Worm (Caenorhabditis elegans) whole organism, L2 larva: Measurements from ENCODE around the gene F35B12.9.
A peak's percentile ranks its signal among the peaks of the same experiment; 100 is the strongest.

Experiments
- F13H6.1 ChIP-seq: sonication (generic microtip); optimal IDR thresholded peaks from 2 replicates; lab custom pipeline; 2016; ENCODE audit warnings: missing genetic modification characterization, missing compliant biosample characterization
- R02D3.7 ChIP-seq: fragments of 150-350 bp; optimal IDR thresholded peaks from 2 replicates; lab custom pipeline; 2014; ENCODE audit warnings: missing biosample characterization, missing genetic modification characterization
- Y55F3AM.14 ChIP-seq: fragments of 200-800 bp; sonication (Bioruptor generic); optimal IDR thresholded peaks from 2 replicates; lab custom pipeline; 2018; ENCODE audit warnings: mild to moderate bottlenecking, missing genetic modification characterization, missing compliant biosample characterization
- ZK546.5 ChIP-seq: sonication (generic microtip); optimal IDR thresholded peaks from 2 replicates; lab custom pipeline; 2017; ENCODE audit warnings: missing biosample characterization, missing genetic modification characterization
- alr-1 ChIP-seq: fragments of 150-350 bp; optimal IDR thresholded peaks from 2 replicates; lab custom pipeline; 2014; ENCODE audit warnings: missing biosample characterization, missing genetic modification characterization
- ama-1 ChIP-seq: fragments of 150-350 bp; optimal IDR thresholded peaks from 2 replicates; lab custom pipeline; 2018; ENCODE audit warnings: inconsistent platforms
- blmp-1 ChIP-seq: sonication (generic microtip); optimal IDR thresholded peaks from 2 replicates; lab custom pipeline; 2017; ENCODE audit warnings: missing genetic modification characterization, mild to moderate bottlenecking, missing compliant biosample characterization, antibody characterized with exemption, moderate library complexity; ENCODE audit not compliant: insufficient read depth
- ceh-16 ChIP-seq: fragments of 150-350 bp; optimal IDR thresholded peaks from 2 replicates; lab custom pipeline; 2014; ENCODE audit warnings: missing biosample characterization, missing genetic modification characterization
- ceh-82 ChIP-seq: fragments of 150-350 bp; optimal IDR thresholded peaks from 2 replicates; lab custom pipeline; 2014; ENCODE audit warnings: missing biosample characterization, missing genetic modification characterization
- crh-2 ChIP-seq: sonication (generic microtip); optimal IDR thresholded peaks from 2 replicates; lab custom pipeline; 2017; ENCODE audit warnings: missing biosample characterization, missing genetic modification characterization
- dmd-4 ChIP-seq: sonication (generic microtip); optimal IDR thresholded peaks from 2 replicates; lab custom pipeline; 2017; ENCODE audit warnings: missing biosample characterization, missing genetic modification characterization
- egl-27 ChIP-seq: sonication (generic microtip); optimal IDR thresholded peaks from 3 replicates; lab custom pipeline; 2017; ENCODE audit warnings: missing biosample characterization, missing genetic modification reagents, missing genetic modification characterization
- elt-1 ChIP-seq: fragments of 150-350 bp; optimal IDR thresholded peaks from 2 replicates; lab custom pipeline; 2014; ENCODE audit warnings: missing biosample characterization, missing genetic modification characterization
- elt-3 ChIP-seq: sonication (generic microtip); optimal IDR thresholded peaks from 2 replicates; lab custom pipeline; 2017; ENCODE audit warnings: missing biosample characterization, missing genetic modification characterization
- fos-1 ChIP-seq: fragments of 150-350 bp; optimal IDR thresholded peaks from 2 replicates; lab custom pipeline; 2014; ENCODE audit warnings: missing biosample characterization, missing genetic modification characterization
- lin-11 ChIP-seq: fragments of 150-350 bp; sonication (generic microtip); optimal IDR thresholded peaks from 2 replicates; lab custom pipeline; 2014; ENCODE audit warnings: missing biosample characterization, missing genetic modification characterization, inconsistent platforms, mixed read lengths
- lin-13 ChIP-seq: fragments of 150-350 bp; optimal IDR thresholded peaks from 2 replicates; lab custom pipeline; 2014; ENCODE audit warnings: missing biosample characterization, missing genetic modification reagents, missing genetic modification characterization
- lin-39 ChIP-seq: fragments of 150-350 bp; optimal IDR thresholded peaks from 2 replicates; lab custom pipeline; 2014; ENCODE audit warnings: missing biosample characterization, missing genetic modification reagents, missing genetic modification characterization
- lsy-2 ChIP-seq, 2 experiments: fragments of 150-350 bp in 1 of 2; sonication (generic microtip) in 1 of 2; optimal IDR thresholded peaks; 2 replicates each; lab custom pipeline; 2014 to 2017; ENCODE audit warnings: missing biosample characterization in 2 of 2, missing genetic modification characterization in 2 of 2
- mdl-1 ChIP-seq, 2 experiments: fragments of 150-350 bp in 1 of 2; sonication (generic microtip) in 1 of 2; optimal IDR thresholded peaks; 2 replicates each; lab custom pipeline; 2017; ENCODE audit warnings: missing biosample characterization in 2 of 2, missing genetic modification characterization in 2 of 2
- nhr-10 ChIP-seq: sonication (generic microtip); optimal IDR thresholded peaks from 2 replicates; lab custom pipeline; 2017; ENCODE audit warnings: missing biosample characterization, missing genetic modification characterization
- nhr-12 ChIP-seq: fragments of 150-350 bp; optimal IDR thresholded peaks from 2 replicates; lab custom pipeline; 2014; ENCODE audit warnings: missing biosample characterization, missing genetic modification characterization
- nhr-129 ChIP-seq: fragments of 150-350 bp; optimal IDR thresholded peaks from 2 replicates; lab custom pipeline; 2014; ENCODE audit warnings: missing biosample characterization, missing genetic modification characterization
- nhr-23 ChIP-seq: fragments of 150-350 bp; optimal IDR thresholded peaks from 2 replicates; lab custom pipeline; 2014; ENCODE audit warnings: missing biosample characterization, missing genetic modification reagents, missing genetic modification characterization
- nhr-237 ChIP-seq: fragments of 150-350 bp; optimal IDR thresholded peaks from 2 replicates; lab custom pipeline; 2014; ENCODE audit warnings: missing biosample characterization, missing genetic modification characterization
- nhr-6 ChIP-seq: fragments of 150-350 bp; optimal IDR thresholded peaks from 2 replicates; lab custom pipeline; 2014; ENCODE audit warnings: missing biosample characterization, missing genetic modification characterization
- nhr-77 ChIP-seq: fragments of 150-350 bp; optimal IDR thresholded peaks from 2 replicates; lab custom pipeline; 2014; ENCODE audit warnings: missing biosample characterization, missing genetic modification characterization
- peb-1 ChIP-seq: fragments of 150-350 bp; optimal IDR thresholded peaks from 2 replicates; lab custom pipeline; 2014; ENCODE audit warnings: missing biosample characterization, missing genetic modification characterization
- sem-4 ChIP-seq: fragments of 150-350 bp; optimal IDR thresholded peaks from 2 replicates; lab custom pipeline; 2014; ENCODE audit warnings: missing biosample characterization, missing genetic modification reagents, missing genetic modification characterization
- sma-3 ChIP-seq: sonication (generic microtip); optimal IDR thresholded peaks from 2 replicates; lab custom pipeline; 2016; ENCODE audit warnings: missing genetic modification reagents, missing genetic modification characterization, missing compliant biosample characterization
- sma-9 ChIP-seq, 2 experiments: fragments of 150-350 bp in 1 of 2; sonication (generic microtip) in 1 of 2; optimal IDR thresholded peaks; 2 replicates each; lab custom pipeline; 2014 to 2016; ENCODE audit warnings: missing genetic modification characterization in 2 of 2, mild to moderate bottlenecking in 1 of 2, missing biosample characterization in 1 of 2, missing compliant biosample characterization in 1 of 2, missing genetic modification reagents in 1 of 2, moderate library complexity in 1 of 2
- snpc-4 ChIP-seq: fragments of 150-350 bp; optimal IDR thresholded peaks from 2 replicates; lab custom pipeline; 2014; ENCODE audit warnings: missing biosample characterization, missing genetic modification characterization
- unc-39 ChIP-seq: fragments of 150-350 bp; optimal IDR thresholded peaks from 2 replicates; lab custom pipeline; 2014; ENCODE audit warnings: missing biosample characterization, missing genetic modification characterization
- unc-55 ChIP-seq: fragments of 150-350 bp; sonication (generic microtip); optimal IDR thresholded peaks from 3 replicates; lab custom pipeline; 2014; ENCODE audit warnings: missing biosample characterization, missing genetic modification reagents, missing genetic modification characterization
- unc-62 ChIP-seq: fragments of 150-350 bp; optimal IDR thresholded peaks from 2 replicates; lab custom pipeline; 2014; ENCODE audit warnings: missing biosample characterization, missing genetic modification reagents, missing genetic modification characterization
- ztf-1 ChIP-seq: fragments of 200-800 bp; sonication (Bioruptor generic); conservative IDR thresholded peaks from 2 replicates; pipeline ENCODE4 v1.3.6; 2022; ENCODE audit warnings: missing genetic modification characterization, missing compliant biosample characterization
- ztf-11 ChIP-seq: sonication (generic microtip); optimal IDR thresholded peaks from 2 replicates; lab custom pipeline; 2017; ENCODE audit warnings: missing biosample characterization, missing genetic modification characterization

The F35B12.9 gene

DNA sequence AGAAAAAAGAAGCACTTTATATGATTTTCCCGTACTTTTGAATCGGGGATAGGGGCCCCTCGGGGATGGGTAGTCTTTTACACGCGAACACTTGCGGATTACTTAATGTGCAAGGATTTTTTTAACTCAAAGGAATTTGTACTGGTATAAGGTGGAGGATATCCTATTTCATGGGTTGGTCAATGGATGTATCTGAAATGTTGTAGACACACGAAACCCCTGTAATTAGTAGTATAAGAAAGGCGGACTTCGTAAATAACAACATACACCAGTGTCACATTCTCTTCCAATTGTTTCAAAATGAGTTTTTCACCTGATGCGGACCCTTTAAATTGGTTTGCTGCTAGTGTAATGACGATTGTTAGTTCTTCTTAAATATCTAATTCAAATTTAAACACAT lies 7.5 kb upstream of the F35B12.9 start, which contains the start of gene srx-80:
TSS of gene srx-80 (plus strand) at position 301 of the 400 bp plus-strand sequence.
- TF ChIP-seq sem-4, result no peak
- TF ChIP-seq nhr-12 (tag; lab: Kevin White, UChicago), result no peak
- TF ChIP-seq peb-1 (tag; lab: Kevin White, UChicago), result no peak
- TF ChIP-seq ama-1, result no peak
- no peak for TF ChIP-seq ztf-1 (GFP tag; lab: Robert Waterston, UW)
- TF ChIP-seq R02D3.7 (tag; lab: Kevin White, UChicago), result no peak
- no peak for TF ChIP-seq nhr-77 (tag; lab: Kevin White, UChicago)
- no peak for TF ChIP-seq Y55F3AM.14
- TF ChIP-seq ZK546.5 (tag; lab: Kevin White, UChicago), result no peak
- TF ChIP-seq mdl-1 (tag; optimal IDR thresholded peaks at IDR 0.05; lab: Kevin White, UChicago), result no peak
- TF ChIP-seq lin-11 (tag; lab: Kevin White, UChicago), result no peak

DNA sequence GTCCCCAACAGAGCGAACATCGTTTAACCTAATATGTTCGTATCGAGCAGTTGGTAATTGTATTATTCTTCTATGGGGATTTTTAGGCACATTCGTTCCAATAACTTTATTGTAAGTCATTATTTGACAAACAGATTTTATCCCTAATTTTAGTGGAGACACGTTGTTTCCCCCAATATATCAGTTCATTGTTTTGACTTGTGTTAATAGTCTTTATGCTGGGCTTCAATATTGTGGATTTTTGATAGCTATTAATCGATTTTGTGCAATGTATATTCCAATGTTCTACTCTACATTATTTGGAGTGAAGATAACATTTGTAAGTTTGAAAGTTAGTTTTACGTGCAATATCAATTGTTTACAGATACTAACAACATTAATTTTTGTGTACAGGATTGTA lies 7.1 kb upstream of the F35B12.9 start:
- TF ChIP-seq unc-55 (GFP tag; lab: Kevin White, UChicago) (no peak), lin-11 (tag; lab: Kevin White, UChicago) (no peak), nhr-10 (no peak), alr-1 (tag; lab: Kevin White, UChicago) (no peak), lsy-2 (tag; optimal IDR thresholded peaks at IDR 0.05; lab: Kevin White, UChicago) (no peak), lin-39 (tag; lab: Kevin White, UChicago) (no peak), F13H6.1 (tag; lab: Kevin White, UChicago) (no peak), peb-1 (tag; lab: Kevin White, UChicago) (no peak), nhr-6 (no peak), snpc-4 (no peak), nhr-129 (tag; lab: Kevin White, UChicago) (no peak), ztf-1 (GFP tag; lab: Robert Waterston, UW) (no peak), lin-13 (GFP tag; lab: Kevin White, UChicago) (no peak), egl-27 (tag; lab: Kevin White, UChicago) (no peak), unc-39 (tag; lab: Kevin White, UChicago) (no peak), crh-2 (tag; lab: Kevin White, UChicago) (no peak), blmp-1 (tag; lab: Kevin White, UChicago) (no peak), nhr-237 (tag; lab: Kevin White, UChicago) (no peak), sem-4 (no peak)

DNA sequence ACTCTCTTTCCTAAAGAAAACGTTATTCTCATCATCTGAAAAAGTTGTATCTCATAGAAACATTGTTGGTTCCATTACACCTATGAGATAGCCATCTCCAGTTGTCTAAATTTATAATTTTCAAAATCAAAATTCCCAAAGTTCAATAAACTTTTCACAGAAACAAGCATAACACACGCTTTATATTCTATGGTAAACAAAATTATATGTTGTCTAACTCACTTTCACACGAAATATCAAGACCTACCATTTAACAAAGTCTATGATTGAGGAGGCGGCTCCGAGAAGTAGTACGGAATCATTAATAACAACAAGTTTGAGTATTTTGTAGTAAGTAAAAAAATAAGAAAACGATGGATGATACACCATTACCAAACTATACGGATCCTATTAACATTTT lies 2.2 kb upstream of the F35B12.9 start, which contains the start of gene srx-84:
TSS of gene srx-84 (plus strand) at position 301 of the 400 bp plus-strand sequence.
- TF ChIP-seq elt-1 (tag; lab: Kevin White, UChicago), result no peak
- no peak for TF ChIP-seq nhr-23 (tag; lab: Kevin White, UChicago)
- no peak for TF ChIP-seq dmd-4
- TF ChIP-seq lsy-2 (tag; optimal IDR thresholded peaks at IDR 0.05; lab: Kevin White, UChicago), result no peak
- no peak for TF ChIP-seq crh-2 (tag; lab: Kevin White, UChicago)
- no peak for TF ChIP-seq nhr-12 (tag; lab: Kevin White, UChicago)
- TF ChIP-seq unc-62 (GFP tag; lab: Kevin White, UChicago), result no peak
- TF ChIP-seq sem-4, result no peak

DNA sequence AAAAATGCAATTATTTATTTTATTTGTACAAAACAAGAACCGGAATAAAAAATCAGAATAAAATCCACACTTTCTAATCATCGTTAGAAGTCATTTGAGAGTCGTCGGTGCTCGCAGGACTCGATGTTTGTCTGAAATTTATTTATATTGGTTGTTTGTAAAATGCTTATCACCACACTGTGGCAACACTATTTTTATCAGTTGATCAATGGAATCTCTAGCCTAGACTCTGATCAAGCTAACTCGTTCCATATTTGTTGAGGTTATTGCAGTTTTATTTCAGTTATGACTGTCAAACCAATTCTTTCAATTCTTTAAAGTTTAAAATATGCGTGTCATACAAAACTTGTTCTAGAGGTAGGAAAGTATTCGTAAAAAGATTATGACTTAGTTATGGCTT lies 3.5 kb downstream of the F35B12.9 start, which contains the start of gene dhs-20:
TSS of gene dhs-20 (minus strand) at position 80 of the 400 bp plus-strand sequence.
- TF ChIP-seq sem-4 (no peak), elt-3 (tag; lab: Kevin White, UChicago) (no peak), ceh-16 (tag; lab: Kevin White, UChicago) (no peak), ztf-11 (tag; lab: Kevin White, UChicago) (no peak), elt-1 (tag; lab: Kevin White, UChicago) (no peak), sma-3 (no peak), sma-9 (GFP tag; optimal IDR thresholded peaks at IDR 0.05; lab: Kevin White, UChicago) (peak; percentile 47), sma-9 (tag; optimal IDR thresholded peaks at IDR 0.05; lab: Kevin White, UChicago) (no peak), fos-1 (peak; percentile 51), ceh-82 (tag; lab: Kevin White, UChicago) (no peak)
